Worm (Caenorhabditis elegans): ENCODE data around the gene C42D4.19.
A peak's percentile ranks its signal among the peaks of the same experiment; 100 is the strongest.

Gene C42D4.19

ce11 chrIV:7188528-7189422 is 13.3 kb downstream of the C42D4.19 start, which contains the start of gene srlf-7:
srlf-7 (plus strand) TSS chrIV:7189287.
- TF ChIP-seq lin-14 (GFP tag; optimal IDR thresholded peaks at IDR 0.05) (peak; percentile 81), elt-3 (tag; optimal IDR thresholded peaks at IDR 0.05) (peak in 5 of 6 experiments; percentile 55 to 98 (median 90)), tbx-2 (tag; optimal IDR thresholded peaks at IDR 0.05) (peak; percentile 58), Y116A8C.19 (tag; optimal IDR thresholded peaks at IDR 0.05; ENCODE audit: borderline replicate concordance) (no peak), fos-1 (tag; optimal IDR thresholded peaks at IDR 0.05) (peak; percentile 6), snu-23 (GFP tag; optimal IDR thresholded peaks at IDR 0.05) (peak; percentile 52), swsn-7 (tag; optimal IDR thresholded peaks at IDR 0.05) (peak; percentile 2), blmp-1 (tag; optimal IDR thresholded peaks at IDR 0.05) (peak; percentile 67), elt-2 (tag; optimal IDR thresholded peaks at IDR 0.05) (peak; percentile 99), efl-1 (optimal IDR thresholded peaks at IDR 0.05) (peak in 1 of 2 experiments; percentile 25), efl-1 (GFP tag; optimal IDR thresholded peaks at IDR 0.05 in 1 of 2) (no peak), dpl-1 (GFP tag; optimal IDR thresholded peaks at IDR 0.05) (peak in 1 of 3 experiments; percentile 36), snpc-4 (tag; optimal IDR thresholded peaks at IDR 0.05) (no peak), ceh-82 (tag; optimal IDR thresholded peaks at IDR 0.05) (no peak), jun-1 (tag; optimal IDR thresholded peaks at IDR 0.05) (peak; percentile 66), lir-3 (tag; optimal IDR thresholded peaks at IDR 0.05; ENCODE audit: poor library complexity) (no peak), fkh-10 (GFP tag; optimal IDR thresholded peaks at IDR 0.05) (peak; percentile 54), aha-1 (tag; optimal IDR thresholded peaks at IDR 0.05) (no peak), nhr-19 (GFP tag; conservative IDR thresholded peaks at IDR 0.05) (peak; percentile 40), nhr-20 (tag; optimal IDR thresholded peaks at IDR 0.05) (peak; percentile 84), lin-13 (GFP tag; optimal IDR thresholded peaks at IDR 0.05) (peak; percentile 9), lsy-2 (tag; optimal IDR thresholded peaks at IDR 0.05) (peak in 1 of 2 experiments; percentile 31), nhr-77 (tag; optimal IDR thresholded peaks at IDR 0.05) (peak; percentile 58), nhr-90 (tag; optimal IDR thresholded peaks at IDR 0.05; ENCODE audit: poor library complexity) (peak; percentile 77), lin-35 (GFP tag; optimal IDR thresholded peaks at IDR 0.05) (peak in 1 of 2 experiments; percentile 80), lin-39 (tag; optimal IDR thresholded peaks at IDR 0.05) (no peak), nhr-85 (tag) (peak; percentile 86), C16A3.4 (tag; optimal IDR thresholded peaks at IDR 0.05) (peak; percentile 37), nhr-71 (tag; optimal IDR thresholded peaks at IDR 0.05) (peak; percentile 78)

- no peak for TF ChIP-seq ztf-4 (tag; optimal IDR thresholded peaks at IDR 0.05)
- TF ChIP-seq elt-3 (tag; optimal IDR thresholded peaks at IDR 0.05): peak in 3 of 6 experiments; percentile 6 to 73 (median 56)
- TF ChIP-seq lin-14 (GFP tag; optimal IDR thresholded peaks at IDR 0.05): peak; percentile 56
- TF ChIP-seq jun-1 (tag; optimal IDR thresholded peaks at IDR 0.05): peak; percentile 49
- TF ChIP-seq lin-35 (GFP tag; optimal IDR thresholded peaks at IDR 0.05): peak in 1 of 2 experiments; percentile 28
- peak; percentile 27 for TF ChIP-seq nhr-90 (tag; optimal IDR thresholded peaks at IDR 0.05; ENCODE audit: poor library complexity)
- peak; percentile 38 for TF ChIP-seq nhr-20 (tag; optimal IDR thresholded peaks at IDR 0.05)
- no peak for TF ChIP-seq lir-3 (tag; optimal IDR thresholded peaks at IDR 0.05; ENCODE audit: poor library complexity)
- peak; percentile 22 for TF ChIP-seq blmp-1 (tag; optimal IDR thresholded peaks at IDR 0.05)
- peak; percentile 69 for TF ChIP-seq nhr-71 (tag; optimal IDR thresholded peaks at IDR 0.05)
- peak; percentile 89 for TF ChIP-seq elt-2 (tag; optimal IDR thresholded peaks at IDR 0.05)
- TF ChIP-seq F16B12.6 (tag; optimal IDR thresholded peaks at IDR 0.05): no peak
Observed at ce11 chrIV:7190409-7190808, 15.0 kb downstream of the C42D4.19 start.

- TF ChIP-seq F16B12.6 (tag; optimal IDR thresholded peaks at IDR 0.05) (no peak), ceh-88 (GFP tag; IDR thresholded peaks at IDR 0.05) (no peak), lin-15B (tag; optimal IDR thresholded peaks at IDR 0.05) (no peak), unc-130 (tag; optimal IDR thresholded peaks at IDR 0.05) (no peak), nhr-90 (tag; optimal IDR thresholded peaks at IDR 0.05; ENCODE audit: poor library complexity) (no peak), efl-1 (optimal IDR thresholded peaks at IDR 0.05) (no peak), efl-1 (GFP tag; optimal IDR thresholded peaks at IDR 0.05 in 1 of 2) (peak in 1 of 2 experiments; percentile 67), fkh-8 (tag; optimal IDR thresholded peaks at IDR 0.05) (no peak), C04F5.9 (tag; optimal IDR thresholded peaks at IDR 0.05) (no peak)
Observed at ce11 chrIV:7191745-7192144, 16.3 kb downstream of the C42D4.19 start, which contains the start of gene R13A1.5. R13A1.5 (minus strand) TSS chrIV:7191845.
